Worm (Caenorhabditis elegans) whole organism, young adult: ENCODE data around the gene EEED8.14.

Experiments
- F22D6.2 ChIP-seq: sonication (generic microtip); optimal IDR thresholded peaks from 2 replicates; lab custom pipeline; 2016; ENCODE audit warnings: mild to moderate bottlenecking, missing genetic modification characterization, missing compliant biosample characterization
- T26A5.8 ChIP-seq: sonication (generic microtip); optimal IDR thresholded peaks from 2 replicates; lab custom pipeline; 2016; ENCODE audit warnings: missing genetic modification characterization, missing compliant biosample characterization
- efl-1 ChIP-seq: fragments of 150-350 bp; optimal IDR thresholded peaks from 2 replicates; lab custom pipeline; 2014; ENCODE audit warnings: missing biosample characterization, missing genetic modification reagents, missing genetic modification characterization
- madf-8 ChIP-seq: fragments of 200-800 bp; sonication (Bioruptor generic); conservative IDR thresholded peaks from 2 replicates; pipeline ENCODE4 v1.3.6; 2022; ENCODE audit warnings: missing genetic modification reagents, missing genetic modification characterization, missing compliant biosample characterization
- nfya-2 ChIP-seq: fragments of 200-800 bp; sonication (Bioruptor generic); IDR thresholded peaks from 2 replicates; pipeline ENCODE4 v1.3.6; 2022; ENCODE audit warnings: missing genetic modification reagents, missing genetic modification characterization, missing compliant biosample characterization
- nhr-120 ChIP-seq: fragments of 200-800 bp; sonication (Bioruptor generic); IDR thresholded peaks from 2 replicates; pipeline ENCODE4 v1.3.6; 2022; ENCODE audit warnings: missing genetic modification characterization, missing compliant biosample characterization
- nhr-80 ChIP-seq: sonication (generic microtip); optimal IDR thresholded peaks from 2 replicates; lab custom pipeline; 2016; ENCODE audit warnings: missing genetic modification characterization, missing compliant biosample characterization
- rec-8 ChIP-seq, 2 experiments: sonication (generic microtip); optimal IDR thresholded peaks; 2 replicates each; lab custom pipeline; 2016; ENCODE audit warnings: mild to moderate bottlenecking in 2 of 2, missing genetic modification characterization in 2 of 2, missing genetic modification reagents in 2 of 2, missing genotype in 2 of 2, missing biosample characterization in 1 of 2, missing compliant biosample characterization in 1 of 2, moderate library complexity in 1 of 2
- unc-62 ChIP-seq: fragments of 150-350 bp; optimal IDR thresholded peaks from 2 replicates; lab custom pipeline; 2014; ENCODE audit warnings: missing biosample characterization, missing genetic modification reagents, missing genetic modification characterization
- ztf-22 ChIP-seq: fragments of 200-800 bp; sonication (Bioruptor generic); optimal IDR thresholded peaks from 2 replicates; lab custom pipeline; 2018; ENCODE audit warnings: mild to moderate bottlenecking, missing genetic modification characterization, moderate library complexity, missing compliant biosample characterization

ce11 chrII:5374967-5375366 lies 38.9 kb downstream of the EEED8.14 start, which contains the start of gene algn-2:
- TF ChIP-seq F22D6.2 (tag; lab: Kevin White, UChicago) (no peak), madf-8 (no peak), nfya-2 (GFP tag; lab: Robert Waterston, UW) (no peak), nhr-120 (GFP tag; lab: Robert Waterston, UW) (no peak), ztf-22 (GFP tag; lab: Kevin White, UChicago) (no peak), efl-1 (GFP tag; lab: Kevin White, UChicago) (no peak), nhr-80 (tag; lab: Kevin White, UChicago) (no peak), rec-8 (tag; optimal IDR thresholded peaks at IDR 0.05; lab: Kevin White, UChicago) (no peak), unc-62 (GFP tag; lab: Kevin White, UChicago) (no peak), T26A5.8 (no peak)
